Worm (Caenorhabditis elegans) whole organism, midembryonic: ENCODE data around the gene cchl-1.

Experiments
- cog-1 ChIP-seq: sonication (generic microtip); optimal IDR thresholded peaks from 2 replicates; lab custom pipeline; 2016; ENCODE audit warnings: missing genetic modification characterization, missing compliant biosample characterization
- ref-1 ChIP-seq: fragments of 200-800 bp; sonication (Bioruptor generic); conservative IDR thresholded peaks from 2 replicates; pipeline ENCODE4 v1.3.6; 2022; ENCODE audit warnings: missing genetic modification reagents, missing genetic modification characterization, missing compliant biosample characterization
- ztf-23 ChIP-seq: fragments of 200-800 bp; sonication (Bioruptor generic); IDR thresholded peaks from 2 replicates; pipeline ENCODE4 v1.3.6; 2022; ENCODE audit warnings: missing genetic modification reagents, missing genetic modification characterization, missing compliant biosample characterization
- ztf-29 ChIP-seq: fragments of 200-800 bp; sonication (Bioruptor generic); IDR thresholded peaks from 2 replicates; pipeline ENCODE4 v1.3.6; 2022; ENCODE audit warnings: missing genetic modification reagents, missing genetic modification characterization, missing compliant biosample characterization

- TF ChIP-seq ztf-23 (GFP tag; lab: Robert Waterston, UW) = no peak
- no peak for TF ChIP-seq ref-1 (GFP tag; lab: Robert Waterston, UW)
- TF ChIP-seq cog-1 (tag; lab: Kevin White, UChicago) = no peak
- no peak for TF ChIP-seq ztf-29 (GFP tag; lab: Robert Waterston, UW)
These were observed 48.2 kb downstream of the cchl-1 start, which contains the start of gene F37H8.5 for ce11 chrII:11188026-11188425.
